Fruit fly (Drosophila melanogaster): ENCODE measurements around the gene mor.
A peak's percentile ranks its signal among the peaks of the same experiment; 100 is the strongest.

The mor gene

dm6 chr3R:15965169-15965568, 7.5 kb downstream of the mor start, which contains the start of the genes CG32856 and Rbf2 (continued):
- TF ChIP-seq Lhr (GFP tag; optimal IDR thresholded peaks at IDR 0.05) (no peak), CG15011 (GFP tag; optimal IDR thresholded peaks at IDR 0.05) (no peak), salm (tag; optimal IDR thresholded peaks at IDR 0.05) (peak; percentile 75), tna (GFP tag; IDR thresholded peaks at IDR 0.05; ENCODE audit: partially characterized antibody) (peak; percentile 90), Xbp1 (GFP tag; optimal IDR thresholded peaks at IDR 0.05) (peak; percentile 88), CG4360 (GFP tag; IDR thresholded peaks at IDR 0.05) (no peak), Neu2 (GFP tag; optimal IDR thresholded peaks at IDR 0.05; ENCODE audit: borderline replicate concordance) (peak; percentile 21), aop (GFP tag; IDR thresholded peaks at IDR 0.05) (no peak), fd64A (GFP tag; optimal IDR thresholded peaks at IDR 0.05) (no peak), Sox102F (GFP tag; optimal IDR thresholded peaks at IDR 0.05) (peak; percentile 90), ab (GFP tag; optimal IDR thresholded peaks at IDR 0.05) (peak; percentile 41), CG33213 (GFP tag; optimal IDR thresholded peaks at IDR 0.05) (peak; percentile 6), HHEX (GFP tag; optimal IDR thresholded peaks at IDR 0.05) (no peak), CG10979 (tag; optimal IDR thresholded peaks at IDR 0.05) (peak; percentile 23), trem (tag; optimal IDR thresholded peaks at IDR 0.05) (peak; percentile 38), CHES-1-like (GFP tag; optimal IDR thresholded peaks at IDR 0.05) (peak; percentile 81), CG6765 (GFP tag; optimal IDR thresholded peaks at IDR 0.05) (peak; percentile 50), hbn (GFP tag; IDR thresholded peaks at IDR 0.05; ENCODE audit: partially characterized antibody) (peak; percentile 47; the same call in 1 of the 2 replicates), CG11696 (GFP tag; IDR thresholded peaks at IDR 0.05) (no peak), ap (GFP tag; IDR thresholded peaks at IDR 0.05) (peak; percentile 72), CG12155 (GFP tag; optimal IDR thresholded peaks at IDR 0.05) (peak; percentile 88), CG9609 (GFP tag; optimal IDR thresholded peaks at IDR 0.05) (peak; percentile 68), Asciz (GFP tag; optimal IDR thresholded peaks at IDR 0.05) (no peak), CG7928 (GFP tag; optimal IDR thresholded peaks at IDR 0.05) (no peak), Fer3 (tag; optimal IDR thresholded peaks at IDR 0.05) (peak; percentile 43), Jarid2 (GFP tag; optimal IDR thresholded peaks at IDR 0.05) (no peak), gcm2 (GFP tag; optimal IDR thresholded peaks at IDR 0.05) (no peak), GATAe (GFP tag; conservative IDR thresholded peaks at IDR 0.05) (no peak), HmgD (GFP tag; optimal IDR thresholded peaks at IDR 0.05) (no peak), row (GFP tag; IDR thresholded peaks at IDR 0.05) (peak; percentile 95), Dbx (GFP tag; IDR thresholded peaks at IDR 0.05) (peak; percentile 66), tx (GFP tag; optimal IDR thresholded peaks at IDR 0.05) (peak; percentile 64), ewg (GFP tag; optimal IDR thresholded peaks at IDR 0.05) (peak; percentile 43), prd (optimal IDR thresholded peaks at IDR 0.05) (no peak), prd (GFP tag; IDR thresholded peaks at IDR 0.05) (no peak; the same call in 1 of the 3 replicates), Sox100B (GFP tag; optimal IDR thresholded peaks at IDR 0.05) (no peak), Elba2 (GFP tag; optimal IDR thresholded peaks at IDR 0.05) (peak; percentile 61), CG14860 (GFP tag; IDR thresholded peaks at IDR 0.05; ENCODE audit: partially characterized antibody) (peak; percentile 84), sens (GFP tag) (peak; percentile 93), lov (optimal IDR thresholded peaks at IDR 0.05) (no peak), lov (GFP tag; IDR thresholded peaks at IDR 0.05) (no peak), Nf-YA (GFP tag; IDR thresholded peaks at IDR 0.05) (no peak), pum (GFP tag; optimal IDR thresholded peaks at IDR 0.05) (peak; percentile 77), lola (GFP tag; optimal IDR thresholded peaks at IDR 0.05) (peak in 1 of 3 experiments; percentile 76), tup (GFP tag; optimal IDR thresholded peaks at IDR 0.05) (peak; percentile 57), cwo (GFP tag; optimal IDR thresholded peaks at IDR 0.05) (no peak), CG32772 (GFP tag; IDR thresholded peaks at IDR 0.05) (no peak), CG11504 (tag; optimal IDR thresholded peaks at IDR 0.05) (no peak), bsh (GFP tag; optimal IDR thresholded peaks at IDR 0.05) (peak; percentile 59 to 85), sima (GFP tag; optimal IDR thresholded peaks at IDR 0.05) (no peak), rib (GFP tag; IDR thresholded peaks at IDR 0.05) (no peak)

All from whole organism, embryonic.